Worm (Caenorhabditis elegans) whole organism, early embryonic: ENCODE measurements around the gene fat-4.

Experiments
- ceh-13 ChIP-seq: fragments of 200-800 bp; sonication (Bioruptor generic); optimal IDR thresholded peaks from 2 replicates; lab custom pipeline; 2018; ENCODE audit warnings: mild to moderate bottlenecking, missing genetic modification characterization, missing compliant biosample characterization
- pes-1 ChIP-seq: fragments of 200-800 bp; sonication (Bioruptor generic); IDR thresholded peaks from 2 replicates; pipeline ENCODE4 v1.3.6; 2022; ENCODE audit warnings: missing genetic modification reagents, missing genetic modification characterization, missing compliant biosample characterization
- sea-1 ChIP-seq: fragments of 200-800 bp; sonication (Bioruptor generic); conservative IDR thresholded peaks from 2 replicates; pipeline ENCODE4 v1.3.6; 2022; ENCODE audit warnings: missing genetic modification characterization, missing compliant biosample characterization
- tbx-11 ChIP-seq: fragments of 200-800 bp; sonication (Bioruptor generic); IDR thresholded peaks from 2 replicates; pipeline ENCODE4 v1.3.6; 2022; ENCODE audit warnings: missing genetic modification characterization, missing compliant biosample characterization

- TF ChIP-seq tbx-11 (GFP tag; lab: Robert Waterston, UW), result no peak
- no peak for TF ChIP-seq sea-1
- no peak for TF ChIP-seq pes-1
- no peak for TF ChIP-seq ceh-13
Observed at ce11 chrIV:9802711-9803110, 3.5 kb downstream of the fat-4 start, which contains the start of gene fat-3.
